Worm (Caenorhabditis elegans) whole organism, early embryonic: ENCODE measurements around the gene tsn-1.

Experiments used
- B0310.2 ChIP-seq: sonication (generic microtip); optimal IDR thresholded peaks from 2 replicates; lab custom pipeline; 2016; ENCODE audit warnings: mild to moderate bottlenecking, missing genetic modification characterization, missing compliant biosample characterization
- F13C5.2 ChIP-seq: sonication (generic microtip); optimal IDR thresholded peaks from 2 replicates; lab custom pipeline; 2017; ENCODE audit warnings: mild to moderate bottlenecking, missing genetic modification characterization, inconsistent platforms, missing compliant biosample characterization
- aly-1 ChIP-seq: sonication (generic microtip); optimal IDR thresholded peaks from 2 replicates; lab custom pipeline; 2016; ENCODE audit warnings: missing genetic modification characterization, missing compliant biosample characterization
- ama-1 ChIP-seq: fragments of 150-350 bp; optimal IDR thresholded peaks from 2 replicates; lab custom pipeline; 2014
- ceh-13 ChIP-seq: fragments of 200-800 bp; sonication (Bioruptor generic); optimal IDR thresholded peaks from 2 replicates; lab custom pipeline; 2018; ENCODE audit warnings: mild to moderate bottlenecking, missing genetic modification characterization, missing compliant biosample characterization
- ceh-36 ChIP-seq: sonication (generic microtip); optimal IDR thresholded peaks from 2 replicates; lab custom pipeline; 2016; ENCODE audit warnings: missing genetic modification characterization, inconsistent platforms, missing compliant biosample characterization
- ets-7 ChIP-seq: sonication (generic microtip); optimal IDR thresholded peaks from 2 replicates; lab custom pipeline; 2016; ENCODE audit warnings: missing genotype, missing genetic modification characterization, missing compliant biosample characterization
- flt-1 ChIP-seq: fragments of 200-800 bp; sonication (Bioruptor generic); IDR thresholded peaks from 2 replicates; pipeline ENCODE4 v1.3.6; 2022; ENCODE audit warnings: missing genetic modification characterization, missing compliant biosample characterization
- hmbx-1 ChIP-seq: sonication (generic microtip); optimal IDR thresholded peaks from 2 replicates; lab custom pipeline; 2016; ENCODE audit warnings: mild to moderate bottlenecking, missing genetic modification characterization, missing compliant biosample characterization
- hmg-4 ChIP-seq: fragments of 200-800 bp; sonication (Bioruptor generic); optimal IDR thresholded peaks from 2 replicates; lab custom pipeline; 2018; ENCODE audit warnings: mild to moderate bottlenecking, missing genetic modification characterization, missing compliant biosample characterization
- hnd-1 ChIP-seq: sonication (generic microtip); optimal IDR thresholded peaks from 2 replicates; lab custom pipeline; 2016; ENCODE audit warnings: missing genetic modification characterization, missing compliant biosample characterization
- pes-1 ChIP-seq: fragments of 200-800 bp; sonication (Bioruptor generic); IDR thresholded peaks from 2 replicates; pipeline ENCODE4 v1.3.6; 2022; ENCODE audit warnings: missing genetic modification reagents, missing genetic modification characterization, missing compliant biosample characterization
- scrt-1 ChIP-seq: fragments of 200-800 bp; sonication (Bioruptor generic); IDR thresholded peaks from 2 replicates; pipeline ENCODE4 v1.3.6; 2022; ENCODE audit warnings: missing genetic modification characterization, missing compliant biosample characterization
- sea-1 ChIP-seq: fragments of 200-800 bp; sonication (Bioruptor generic); conservative IDR thresholded peaks from 2 replicates; pipeline ENCODE4 v1.3.6; 2022; ENCODE audit warnings: missing genetic modification characterization, missing compliant biosample characterization
- tbx-11 ChIP-seq: fragments of 200-800 bp; sonication (Bioruptor generic); IDR thresholded peaks from 2 replicates; pipeline ENCODE4 v1.3.6; 2022; ENCODE audit warnings: missing genetic modification characterization, missing compliant biosample characterization
- tbx-37 ChIP-seq: fragments of 200-800 bp; sonication (Bioruptor generic); conservative IDR thresholded peaks from 2 replicates; pipeline ENCODE4 v1.3.6; 2022; ENCODE audit warnings: missing genetic modification reagents, missing genetic modification characterization, missing compliant biosample characterization
- tra-4 ChIP-seq: sonication (generic microtip); optimal IDR thresholded peaks from 2 replicates; lab custom pipeline; 2017; ENCODE audit warnings: missing genetic modification characterization, missing compliant biosample characterization

The tsn-1 gene

ce11 chrII:4706359-4706871, at the start of gene tsn-1, which contains the start of gene F10G7.9:
TSS of gene tsn-1 (plus strand) at chrII:4706821.
TSS of gene F10G7.9 (minus strand) at chrII:4706485.
- TF ChIP-seq F13C5.2 (tag; lab: Kevin White, UChicago) (peak; percentile 12), sea-1 (GFP tag; lab: Robert Waterston, UW) (no peak)

DNA sequence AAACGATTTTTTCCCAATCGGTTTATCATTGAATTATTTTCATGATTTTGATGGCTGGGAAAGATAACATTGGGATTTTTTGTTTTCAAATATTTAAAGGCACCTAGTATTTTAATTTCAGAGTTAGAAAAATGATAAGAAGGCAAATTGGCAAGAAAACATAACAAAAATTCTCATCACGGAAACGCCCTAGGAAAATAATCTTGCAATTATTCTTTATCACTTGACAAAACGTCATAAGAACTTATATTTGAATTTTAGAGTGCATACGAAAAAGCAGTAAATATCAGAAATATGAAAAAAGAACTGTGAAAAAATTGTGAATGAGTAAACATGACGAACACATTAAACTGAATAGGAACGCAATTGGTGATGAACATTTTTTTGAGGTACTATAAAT, 49.3 kb upstream of the tsn-1 start:
- TF ChIP-seq sea-1 (GFP tag; lab: Robert Waterston, UW): no peak
- TF ChIP-seq tra-4 (tag; lab: Kevin White, UChicago): no peak
- no peak for TF ChIP-seq hnd-1 (tag; lab: Kevin White, UChicago)
- no peak for TF ChIP-seq ceh-13 (GFP tag; lab: Kevin White, UChicago)
- TF ChIP-seq B0310.2 (tag; lab: Kevin White, UChicago): no peak
- TF ChIP-seq ceh-36: no peak
- no peak for TF ChIP-seq scrt-1 (GFP tag; lab: Robert Waterston, UW)
- TF ChIP-seq pes-1 (GFP tag; lab: Robert Waterston, UW): no peak

DNA sequence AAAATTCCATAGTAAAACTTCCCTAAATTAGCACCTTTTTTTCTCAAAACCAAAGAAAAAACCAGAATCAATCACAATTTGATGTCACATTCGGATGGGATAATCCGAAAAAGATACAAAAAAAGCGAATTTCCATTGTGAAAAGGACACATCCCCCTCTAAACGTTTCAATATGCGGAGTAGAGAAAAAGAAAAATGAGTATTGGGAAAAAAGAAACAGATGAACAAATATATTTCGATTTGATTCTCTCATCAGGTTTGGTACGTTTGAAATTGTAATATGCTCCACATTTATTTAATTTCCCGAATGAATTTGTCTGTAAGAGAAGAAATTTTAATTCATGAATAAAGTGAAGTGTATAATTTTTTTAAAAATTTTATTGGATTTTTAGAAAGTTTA, 48.4 kb upstream of the tsn-1 start:
- no peak for TF ChIP-seq pes-1 (GFP tag; lab: Robert Waterston, UW)
- no peak for TF ChIP-seq scrt-1 (GFP tag; lab: Robert Waterston, UW)
- no peak for TF ChIP-seq hmbx-1 (tag; lab: Kevin White, UChicago)
- no peak for TF ChIP-seq F13C5.2 (tag; lab: Kevin White, UChicago)
- TF ChIP-seq aly-1 (tag; lab: Kevin White, UChicago): no peak

ce11 chrII:4661278-4661677, 45.3 kb upstream of the tsn-1 start, which contains the start of gene T05A7.13:
TSS of gene T05A7.13 (minus strand) at chrII:4661378.
- TF ChIP-seq scrt-1 (GFP tag; lab: Robert Waterston, UW) (no peak), pes-1 (GFP tag; lab: Robert Waterston, UW) (no peak), ceh-36 (no peak), tbx-37 (no peak), hmbx-1 (tag; lab: Kevin White, UChicago) (no peak), ceh-13 (GFP tag; lab: Kevin White, UChicago) (no peak), hmg-4 (GFP tag; lab: Kevin White, UChicago) (no peak), tra-4 (tag; lab: Kevin White, UChicago) (no peak), tbx-11 (GFP tag; lab: Robert Waterston, UW) (no peak), ama-1 (lab: Kevin White, UChicago) (no peak), flt-1 (GFP tag; lab: Robert Waterston, UW) (no peak), aly-1 (tag; lab: Kevin White, UChicago) (no peak), B0310.2 (tag; lab: Kevin White, UChicago) (no peak), hnd-1 (tag; lab: Kevin White, UChicago) (no peak), F13C5.2 (tag; lab: Kevin White, UChicago) (no peak), sea-1 (GFP tag; lab: Robert Waterston, UW) (no peak)

DNA sequence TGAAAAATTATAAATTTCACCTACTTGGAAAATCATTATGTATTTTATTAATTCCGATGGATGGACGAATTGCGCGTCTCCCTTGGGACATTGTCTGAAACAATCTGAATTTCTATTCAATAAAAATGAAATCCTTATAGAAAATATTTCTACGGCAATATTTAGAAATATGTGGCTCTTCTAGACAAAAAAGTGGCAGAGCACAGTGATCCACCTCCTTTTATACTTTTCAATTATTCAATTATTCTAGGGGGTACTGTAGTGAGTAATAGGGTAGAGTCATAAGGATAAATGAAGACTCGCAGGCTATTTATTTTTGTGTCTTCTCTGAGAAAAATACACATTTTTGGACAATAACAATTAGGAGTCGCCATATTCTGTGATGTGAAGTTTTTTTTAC, 43.4 kb upstream of the tsn-1 start, which contains the start of gene T05A7.12:
Gene T05A7.12, minus strand, starts transcription at position 101 of the 400 bp plus-strand sequence.
- TF ChIP-seq tbx-37 (no peak), ama-1 (lab: Kevin White, UChicago) (no peak), scrt-1 (GFP tag; lab: Robert Waterston, UW) (no peak), pes-1 (GFP tag; lab: Robert Waterston, UW) (no peak), ceh-36 (no peak), hnd-1 (tag; lab: Kevin White, UChicago) (no peak), tra-4 (tag; lab: Kevin White, UChicago) (no peak)

- TF ChIP-seq ama-1 (lab: Kevin White, UChicago) (no peak), sea-1 (GFP tag; lab: Robert Waterston, UW) (no peak)
Measured at ce11 chrII:4665359-4665758, 41.3 kb upstream of the tsn-1 start, which contains the start of gene T05A7.11. TSS of gene T05A7.11 (minus strand) at chrII:4665459.

- TF ChIP-seq tbx-11 (GFP tag; lab: Robert Waterston, UW) (no peak), ama-1 (lab: Kevin White, UChicago) (no peak), hnd-1 (tag; lab: Kevin White, UChicago) (no peak), aly-1 (tag; lab: Kevin White, UChicago) (no peak), scrt-1 (GFP tag; lab: Robert Waterston, UW) (no peak), ceh-13 (GFP tag; lab: Kevin White, UChicago) (no peak), B0310.2 (tag; lab: Kevin White, UChicago) (no peak), ceh-36 (no peak), F13C5.2 (tag; lab: Kevin White, UChicago) (no peak), ets-7 (tag; lab: Kevin White, UChicago) (no peak), pes-1 (GFP tag; lab: Robert Waterston, UW) (no peak), hmg-4 (GFP tag; lab: Kevin White, UChicago) (no peak), sea-1 (GFP tag; lab: Robert Waterston, UW) (no peak), flt-1 (GFP tag; lab: Robert Waterston, UW) (no peak), tbx-37 (no peak), tra-4 (tag; lab: Kevin White, UChicago) (no peak), hmbx-1 (tag; lab: Kevin White, UChicago) (no peak)
Measured at ce11 chrII:4667572-4667971, 39.0 kb upstream of the tsn-1 start, which contains the start of gene fut-5. TSS of gene fut-5 (minus strand) at chrII:4667672.

ce11 chrII:4671692-4672091, 34.9 kb upstream of the tsn-1 start, which contains the start of gene T05A7.6:
TSS of gene T05A7.6 (minus strand) at chrII:4671792.
- no peak for TF ChIP-seq flt-1 (GFP tag; lab: Robert Waterston, UW)
- TF ChIP-seq scrt-1 (GFP tag; lab: Robert Waterston, UW): no peak
- TF ChIP-seq hnd-1 (tag; lab: Kevin White, UChicago): no peak
- no peak for TF ChIP-seq ama-1 (lab: Kevin White, UChicago)
- no peak for TF ChIP-seq ceh-13 (GFP tag; lab: Kevin White, UChicago)
- no peak for TF ChIP-seq tra-4 (tag; lab: Kevin White, UChicago)
- no peak for TF ChIP-seq aly-1 (tag; lab: Kevin White, UChicago)
- no peak for TF ChIP-seq pes-1 (GFP tag; lab: Robert Waterston, UW)
- no peak for TF ChIP-seq sea-1 (GFP tag; lab: Robert Waterston, UW)
- TF ChIP-seq tbx-37: no peak
